Worm (Caenorhabditis elegans): ENCODE data around the gene tomm-70.

tomm-70 gene

ce11 chrIII:8718592-8718991, 36.0 kb downstream of the tomm-70 start:
- TF ChIP-seq unc-120 (tag; optimal IDR thresholded peaks at IDR 0.05; ENCODE audit: poor library complexity, severe bottlenecking) (no peak), nhr-237 (tag; optimal IDR thresholded peaks at IDR 0.05) (no peak)

- TF ChIP-seq ces-1 (GFP tag; optimal IDR thresholded peaks at IDR 0.05) (no peak), ceh-39 (tag; optimal IDR thresholded peaks at IDR 0.05) (no peak), ceh-43 (GFP tag; optimal IDR thresholded peaks at IDR 0.05) (no peak), nhr-76 (tag; optimal IDR thresholded peaks at IDR 0.05) (no peak), M03D4.4 (tag; optimal IDR thresholded peaks at IDR 0.05) (no peak), unc-62 (GFP tag; optimal IDR thresholded peaks at IDR 0.05) (no peak), bed-3 (GFP tag; optimal IDR thresholded peaks at IDR 0.05) (no peak), sem-2 (GFP tag; optimal IDR thresholded peaks at IDR 0.05) (no peak), snpc-4 (tag; optimal IDR thresholded peaks at IDR 0.05) (no peak), tbx-8 (GFP tag; optimal IDR thresholded peaks at IDR 0.05) (no peak), elt-3 (tag; optimal IDR thresholded peaks at IDR 0.05) (no peak), zip-8 (tag; optimal IDR thresholded peaks at IDR 0.05) (no peak), blmp-1 (tag; optimal IDR thresholded peaks at IDR 0.05) (no peak), mep-1 (tag; optimal IDR thresholded peaks at IDR 0.05) (no peak)
These were observed 37.3 kb downstream of the tomm-70 start, which contains the start of gene mrpl-11 for ce11 chrIII:8717231-8717694. Gene mrpl-11 (plus strand): TSS chrIII:8717644.

ce11 chrIII:8716084-8716483, 38.5 kb downstream of the tomm-70 start, which contains the start of gene B0303.14:
Gene B0303.14 (minus strand): TSS chrIII:8716184.
- TF ChIP-seq elt-1 (tag; optimal IDR thresholded peaks at IDR 0.05; ENCODE audit: borderline replicate concordance, insufficient read depth) (no peak), drap-1 (GFP tag; optimal IDR thresholded peaks at IDR 0.05) (no peak), tbx-8 (GFP tag; optimal IDR thresholded peaks at IDR 0.05) (no peak), ceh-39 (tag; optimal IDR thresholded peaks at IDR 0.05) (no peak), ceh-43 (GFP tag; optimal IDR thresholded peaks at IDR 0.05) (no peak), unc-39 (tag; optimal IDR thresholded peaks at IDR 0.05) (no peak)

- TF ChIP-seq nhr-2 (tag; optimal IDR thresholded peaks at IDR 0.05), result no peak
- no peak for TF ChIP-seq hlh-1 (tag; optimal IDR thresholded peaks at IDR 0.05)
These were observed 41.6 kb downstream of the tomm-70 start for ce11 chrIII:8712968-8713367.

- TF ChIP-seq mep-1 (tag; optimal IDR thresholded peaks at IDR 0.05), result no peak
These were observed 44.2 kb downstream of the tomm-70 start, which contains the start of gene B0303.11 for ce11 chrIII:8710310-8710709. Gene B0303.11 (minus strand): TSS chrIII:8710410.

- TF ChIP-seq ceh-43 (GFP tag; optimal IDR thresholded peaks at IDR 0.05) (no peak), M03D4.4 (tag; optimal IDR thresholded peaks at IDR 0.05) (no peak), unc-62 (GFP tag; optimal IDR thresholded peaks at IDR 0.05) (no peak)
These were observed 44.8 kb downstream of the tomm-70 start for ce11 chrIII:8709735-8710134.

ce11 chrIII:8704765-8705164, 49.8 kb downstream of the tomm-70 start, which contains the start of gene B0303.16:
Gene B0303.16 (plus strand): TSS chrIII:8705065.
- TF ChIP-seq ham-2 (GFP tag; optimal IDR thresholded peaks at IDR 0.05) (no peak), M03D4.4 (tag; optimal IDR thresholded peaks at IDR 0.05) (no peak), ceh-43 (GFP tag; optimal IDR thresholded peaks at IDR 0.05) (no peak), tbx-8 (GFP tag; optimal IDR thresholded peaks at IDR 0.05) (no peak), unc-39 (tag; optimal IDR thresholded peaks at IDR 0.05) (no peak), sptf-1 (tag; optimal IDR thresholded peaks at IDR 0.05) (no peak), ceh-83 (GFP tag; optimal IDR thresholded peaks at IDR 0.05) (no peak), nhr-76 (tag; optimal IDR thresholded peaks at IDR 0.05) (no peak), pha-4 (tag; optimal IDR thresholded peaks at IDR 0.05) (no peak), elt-3 (tag; optimal IDR thresholded peaks at IDR 0.05) (no peak), unc-62 (GFP tag; optimal IDR thresholded peaks at IDR 0.05) (no peak), nhr-237 (tag; optimal IDR thresholded peaks at IDR 0.05) (no peak), flh-1 (GFP tag; optimal IDR thresholded peaks at IDR 0.05) (no peak), blmp-1 (tag; optimal IDR thresholded peaks at IDR 0.05) (no peak), lin-32 (GFP tag; optimal IDR thresholded peaks at IDR 0.05) (no peak), lin-13 (tag; optimal IDR thresholded peaks at IDR 0.05) (no peak), unc-120 (tag; optimal IDR thresholded peaks at IDR 0.05; ENCODE audit: poor library complexity, severe bottlenecking) (no peak)

Data from whole organism, mixed stage, embryonic.